Worm (Caenorhabditis elegans) whole organism, L3 larva: Measurements from ENCODE around the gene srh-270.

ENCODE experiments used
- R02D3.7 ChIP-seq: fragments of 150-350 bp; optimal IDR thresholded peaks from 2 replicates; lab custom pipeline; 2014; ENCODE audit warnings: missing biosample characterization, missing genetic modification characterization
- ZK546.5 ChIP-seq: sonication (generic microtip); optimal IDR thresholded peaks from 2 replicates; lab custom pipeline; 2017; ENCODE audit warnings: missing biosample characterization, missing genetic modification characterization
- aly-2 ChIP-seq: fragments of 150-350 bp; optimal IDR thresholded peaks from 2 replicates; lab custom pipeline; 2014; ENCODE audit warnings: missing biosample characterization, missing genetic modification characterization
- ceh-16 ChIP-seq: sonication (generic microtip); optimal IDR thresholded peaks from 2 replicates; lab custom pipeline; 2017; ENCODE audit warnings: missing biosample characterization, missing genetic modification characterization
- ceh-28 ChIP-seq: fragments of 150-350 bp; optimal IDR thresholded peaks from 2 replicates; lab custom pipeline; 2014; ENCODE audit warnings: missing biosample characterization, missing genetic modification reagents, missing genetic modification characterization
- ceh-9 ChIP-seq: sonication (generic microtip); optimal IDR thresholded peaks from 2 replicates; lab custom pipeline; 2018; ENCODE audit warnings: missing biosample characterization, missing genetic modification characterization
- daf-12 ChIP-seq: fragments of 150-350 bp; optimal IDR thresholded peaks from 2 replicates; lab custom pipeline; 2014; ENCODE audit warnings: missing biosample characterization, missing genetic modification reagents, missing genetic modification characterization
- egl-5 ChIP-seq: fragments of 150-350 bp; optimal IDR thresholded peaks from 2 replicates; lab custom pipeline; 2017; ENCODE audit warnings: missing biosample characterization, missing genetic modification reagents, missing genetic modification characterization, inconsistent platforms
- elt-1 ChIP-seq: fragments of 150-350 bp; optimal IDR thresholded peaks from 2 replicates; lab custom pipeline; 2014; ENCODE audit warnings: missing biosample characterization, missing genetic modification characterization
- elt-2 ChIP-seq: sonication (generic microtip); optimal IDR thresholded peaks from 2 replicates; lab custom pipeline; 2016; ENCODE audit warnings: missing genetic modification reagents, mild to moderate bottlenecking, missing genetic modification characterization, missing compliant biosample characterization
- elt-3 ChIP-seq, 3 experiments: fragments of 150-350 bp in 1 of 3; sonication (generic microtip) in 2 of 3; optimal IDR thresholded peaks; 2 replicates in 2 of 3; 4 replicates in 1 of 3; lab custom pipeline; 2014 to 2017; ENCODE audit warnings: missing biosample characterization in 3 of 3, missing genetic modification characterization in 3 of 3
- eor-1 ChIP-seq, 2 experiments: fragments of 150-350 bp; optimal IDR thresholded peaks; 2 replicates each; lab custom pipeline; 2014 to 2018; ENCODE audit warnings: missing biosample characterization in 2 of 2, missing genetic modification characterization in 2 of 2
- fkh-10 ChIP-seq: sonication (generic microtip); optimal IDR thresholded peaks from 2 replicates; lab custom pipeline; 2017; ENCODE audit warnings: missing biosample characterization, missing genetic modification reagents, missing genetic modification characterization
- fkh-2 ChIP-seq: fragments of 150-350 bp; optimal IDR thresholded peaks from 2 replicates; lab custom pipeline; 2014; ENCODE audit warnings: missing biosample characterization, missing genetic modification reagents, missing genetic modification characterization
- fos-1 ChIP-seq: fragments of 150-350 bp; optimal IDR thresholded peaks from 2 replicates; lab custom pipeline; 2014; ENCODE audit warnings: missing biosample characterization, missing genetic modification characterization
- hmg-11 ChIP-seq: sonication (generic microtip); optimal IDR thresholded peaks from 2 replicates; lab custom pipeline; 2016; ENCODE audit warnings: missing genetic modification characterization, missing compliant biosample characterization
- jun-1 ChIP-seq: fragments of 150-350 bp; optimal IDR thresholded peaks from 2 replicates; lab custom pipeline; 2014; ENCODE audit warnings: missing biosample characterization, missing genetic modification reagents, missing genetic modification characterization
- lin-15B ChIP-seq: fragments of 150-350 bp; optimal IDR thresholded peaks from 2 replicates; lab custom pipeline; 2014; ENCODE audit warnings: missing biosample characterization, missing genetic modification characterization
- lsy-12 ChIP-seq: sonication (generic microtip); optimal IDR thresholded peaks from 2 replicates; lab custom pipeline; 2016; ENCODE audit warnings: mild to moderate bottlenecking, missing genetic modification characterization, missing compliant biosample characterization
- nfya-1 ChIP-seq: sonication (generic microtip); optimal IDR thresholded peaks from 2 replicates; lab custom pipeline; 2017; ENCODE audit warnings: missing genetic modification characterization, mild to moderate bottlenecking, missing compliant biosample characterization, antibody characterized with exemption, moderate library complexity; ENCODE audit not compliant: insufficient read depth
- nhr-11 ChIP-seq: fragments of 150-350 bp; optimal IDR thresholded peaks from 2 replicates; lab custom pipeline; 2014; ENCODE audit warnings: missing biosample characterization, missing genetic modification characterization
- nhr-12 ChIP-seq: fragments of 150-350 bp; optimal IDR thresholded peaks from 2 replicates; lab custom pipeline; 2014; ENCODE audit warnings: missing biosample characterization, missing genetic modification characterization
- nhr-23 ChIP-seq: fragments of 150-350 bp; optimal IDR thresholded peaks from 2 replicates; lab custom pipeline; 2014; ENCODE audit warnings: missing biosample characterization, missing genetic modification reagents, missing genetic modification characterization
- nhr-25 ChIP-seq: sonication (generic microtip); optimal IDR thresholded peaks from 2 replicates; lab custom pipeline; 2017; ENCODE audit warnings: missing biosample characterization, missing genetic modification characterization
- nhr-28 ChIP-seq: fragments of 150-350 bp; optimal IDR thresholded peaks from 2 replicates; lab custom pipeline; 2014; ENCODE audit warnings: missing biosample characterization, missing genetic modification characterization
- nhr-43 ChIP-seq: sonication (generic microtip); optimal IDR thresholded peaks from 2 replicates; lab custom pipeline; 2016; ENCODE audit warnings: mild to moderate bottlenecking, missing genetic modification characterization, missing compliant biosample characterization; ENCODE audit not compliant: poor library complexity, severe bottlenecking
- nhr-67 ChIP-seq: fragments of 150-350 bp; optimal IDR thresholded peaks from 2 replicates; lab custom pipeline; 2014; ENCODE audit warnings: missing biosample characterization, missing genetic modification characterization
- nhr-77 ChIP-seq: fragments of 150-350 bp; optimal IDR thresholded peaks from 2 replicates; lab custom pipeline; 2014; ENCODE audit warnings: missing biosample characterization, missing genetic modification characterization
- pqm-1 ChIP-seq: fragments of 150-350 bp; optimal IDR thresholded peaks from 2 replicates; lab custom pipeline; 2017; ENCODE audit warnings: missing biosample characterization, missing genetic modification characterization, inconsistent platforms
- sea-2 ChIP-seq: fragments of 150-350 bp; sonication (generic microtip); optimal IDR thresholded peaks from 4 replicates; lab custom pipeline; 2014; ENCODE audit warnings: missing biosample characterization, missing genetic modification reagents, missing genetic modification characterization
- skn-1 ChIP-seq: fragments of 150-350 bp; optimal IDR thresholded peaks from 2 replicates; lab custom pipeline; 2014; ENCODE audit warnings: missing biosample characterization, missing genetic modification characterization
- snpc-4 ChIP-seq: fragments of 150-350 bp; optimal IDR thresholded peaks from 2 replicates; lab custom pipeline; 2014; ENCODE audit warnings: missing biosample characterization, missing genetic modification characterization
- tbx-2 ChIP-seq: sonication (generic microtip); optimal IDR thresholded peaks from 2 replicates; lab custom pipeline; 2016; ENCODE audit warnings: mild to moderate bottlenecking, missing genetic modification characterization, missing compliant biosample characterization
- unc-39 ChIP-seq: sonication (generic microtip); optimal IDR thresholded peaks from 4 replicates; lab custom pipeline; 2017; ENCODE audit warnings: missing biosample characterization, missing genetic modification characterization
- unc-62 ChIP-seq: fragments of 150-350 bp; sonication (generic microtip); optimal IDR thresholded peaks from 4 replicates; lab custom pipeline; 2014; ENCODE audit warnings: missing biosample characterization, missing genetic modification reagents, missing genetic modification characterization
- zag-1 ChIP-seq: fragments of 150-350 bp; optimal IDR thresholded peaks from 2 replicates; lab custom pipeline; 2014; ENCODE audit warnings: missing biosample characterization, missing genetic modification characterization
- ztf-11 ChIP-seq: fragments of 150-350 bp; optimal IDR thresholded peaks from 2 replicates; lab custom pipeline; 2014; ENCODE audit warnings: missing biosample characterization, missing genetic modification characterization
- ztf-4 ChIP-seq: fragments of 150-350 bp; optimal IDR thresholded peaks from 2 replicates; lab custom pipeline; 2014; ENCODE audit warnings: missing biosample characterization, missing genetic modification characterization

Gene srh-270

ce11 chrV:2861505-2861904 is at the start of gene srh-270:
Gene srh-270, minus strand, starts transcription at chrV:2861605.
- TF ChIP-seq snpc-4 (tag; lab: Kevin White, UChicago): no peak
- TF ChIP-seq nhr-77 (tag; lab: Kevin White, UChicago): no peak
- no peak for TF ChIP-seq elt-3 (tag; optimal IDR thresholded peaks at IDR 0.05; lab: Kevin White, UChicago)
- TF ChIP-seq jun-1 (tag; lab: Kevin White, UChicago): no peak
- no peak for TF ChIP-seq nhr-67 (tag; lab: Kevin White, UChicago)
- TF ChIP-seq nhr-28 (tag; lab: Kevin White, UChicago): no peak
- no peak for TF ChIP-seq aly-2 (tag; lab: Kevin White, UChicago)
- TF ChIP-seq R02D3.7 (tag; lab: Kevin White, UChicago): no peak
- no peak for TF ChIP-seq ztf-11
- TF ChIP-seq nhr-25 (tag; lab: Kevin White, UChicago): no peak
- no peak for TF ChIP-seq unc-39
- no peak for TF ChIP-seq nhr-11 (tag; lab: Kevin White, UChicago)
- TF ChIP-seq ztf-4: no peak
- no peak for TF ChIP-seq tbx-2 (tag; lab: Kevin White, UChicago)
- no peak for TF ChIP-seq fos-1 (tag; lab: Kevin White, UChicago)
- no peak for TF ChIP-seq eor-1 (tag; optimal IDR thresholded peaks at IDR 0.05; lab: Kevin White, UChicago)

ce11 chrV:2909525-2909924 is 48.1 kb upstream of the srh-270 start, which contains the start of gene zmp-3:
Gene zmp-3, minus strand, starts transcription at chrV:2909625.
- TF ChIP-seq elt-3 (tag; optimal IDR thresholded peaks at IDR 0.05; lab: Kevin White, UChicago) (no peak), ztf-11 (no peak), fkh-2 (no peak), ceh-28 (no peak), nhr-43 (tag; lab: Kevin White, UChicago) (no peak), nhr-23 (no peak), hmg-11 (no peak), pqm-1 (no peak), ZK546.5 (no peak), sea-2 (GFP tag; lab: Kevin White, UChicago) (no peak), elt-2 (tag; lab: Kevin White, UChicago) (no peak), ceh-16 (tag; lab: Kevin White, UChicago) (no peak)

DNA sequence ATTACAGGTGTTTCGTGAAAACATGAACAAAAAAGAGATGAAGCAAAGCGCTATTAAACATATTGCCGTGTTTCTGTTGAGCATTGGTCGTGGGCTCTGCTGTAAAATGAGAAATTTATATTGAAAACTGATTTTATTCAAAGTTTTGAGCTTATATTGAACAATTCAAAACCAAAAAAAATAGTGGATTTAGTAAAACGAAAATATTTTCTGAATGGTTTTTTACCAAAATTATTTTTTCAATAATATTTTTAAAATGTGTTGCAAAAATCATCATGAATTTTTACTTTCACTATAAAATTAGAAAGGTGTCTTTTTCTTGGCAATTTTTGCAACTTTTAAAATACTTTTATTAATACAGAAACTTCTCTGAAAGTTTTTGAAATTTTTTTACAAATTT is 41.8 kb upstream of the srh-270 start, which contains the start of gene C31B8.7:
Gene C31B8.7 (minus strand): TSS at position 101 of the 400 bp plus-strand sequence.
- TF ChIP-seq daf-12 (tag; lab: Kevin White, UChicago) (no peak), unc-39 (no peak), egl-5 (no peak), tbx-2 (tag; lab: Kevin White, UChicago) (no peak), nhr-12 (tag; lab: Kevin White, UChicago) (no peak), unc-62 (no peak), lsy-12 (no peak), fos-1 (tag; lab: Kevin White, UChicago) (no peak), zag-1 (tag; lab: Kevin White, UChicago) (no peak), skn-1 (tag; lab: Kevin White, UChicago) (no peak), nhr-25 (tag; lab: Kevin White, UChicago) (no peak), lin-15B (no peak), nhr-67 (tag; lab: Kevin White, UChicago) (no peak), pqm-1 (no peak)

DNA sequence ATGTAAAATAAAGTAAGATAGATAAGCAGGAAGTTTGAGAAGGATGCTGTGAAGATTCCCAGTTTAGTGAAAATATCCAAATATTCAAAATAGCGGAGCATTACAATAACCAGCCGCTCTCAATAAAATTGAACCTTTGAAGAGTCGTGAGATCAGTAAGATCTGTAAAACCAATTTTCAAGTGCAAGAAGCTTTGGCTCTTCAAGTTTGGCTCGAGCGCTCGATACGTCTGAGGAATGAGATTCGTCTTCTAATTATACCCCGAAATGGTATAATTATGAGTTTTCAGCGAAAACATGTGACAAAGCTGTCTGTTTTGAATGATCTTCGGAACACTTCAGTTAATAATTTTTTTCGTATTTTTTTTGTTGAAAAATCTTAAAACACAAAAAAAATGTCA is 38.5 kb upstream of the srh-270 start, which contains the start of gene str-46:
Gene str-46 (minus strand): TSS at position 101 of the 400 bp plus-strand sequence.
- no peak for TF ChIP-seq ceh-9 (tag; lab: Kevin White, UChicago)
- no peak for TF ChIP-seq hmg-11
- no peak for TF ChIP-seq nfya-1 (tag; lab: Kevin White, UChicago)
- TF ChIP-seq aly-2 (tag; lab: Kevin White, UChicago): no peak
- TF ChIP-seq tbx-2 (tag; lab: Kevin White, UChicago): no peak
- TF ChIP-seq nhr-28 (tag; lab: Kevin White, UChicago): no peak
- TF ChIP-seq nhr-25 (tag; lab: Kevin White, UChicago): no peak
- TF ChIP-seq fkh-2: no peak
- TF ChIP-seq egl-5: no peak
- no peak for TF ChIP-seq unc-62
- TF ChIP-seq elt-3 (tag; optimal IDR thresholded peaks at IDR 0.05; lab: Kevin White, UChicago): no peak
- TF ChIP-seq elt-2 (tag; lab: Kevin White, UChicago): no peak
- no peak for TF ChIP-seq elt-1
- no peak for TF ChIP-seq lsy-12
- TF ChIP-seq ztf-4: no peak
- no peak for TF ChIP-seq fkh-10 (GFP tag; lab: Kevin White, UChicago)
- no peak for TF ChIP-seq ceh-16 (tag; lab: Kevin White, UChicago)
- TF ChIP-seq nhr-77 (tag; lab: Kevin White, UChicago): no peak
